Worm (Caenorhabditis elegans) whole organism, L1 larva: ENCODE measurements around the gene cpz-2.
A peak's percentile ranks its signal among the peaks of the same experiment; 100 is the strongest.

Source experiments
- C04F5.9 ChIP-seq: sonication (generic microtip); optimal IDR thresholded peaks from 2 replicates; lab custom pipeline; 2016; ENCODE audit warnings: missing genetic modification characterization, missing compliant biosample characterization
- C34B4.2 ChIP-seq: sonication (generic microtip); optimal IDR thresholded peaks from 2 replicates; lab custom pipeline; 2017; ENCODE audit warnings: mild to moderate bottlenecking, missing genetic modification characterization, missing compliant biosample characterization
- alr-1 ChIP-seq: fragments of 200-800 bp; sonication (Bioruptor generic); optimal IDR thresholded peaks from 2 replicates; lab custom pipeline; 2018; ENCODE audit warnings: borderline replicate concordance, mild to moderate bottlenecking, missing genetic modification characterization, missing compliant biosample characterization
- aly-2 ChIP-seq: fragments of 150-350 bp; optimal IDR thresholded peaks from 2 replicates; lab custom pipeline; 2014; ENCODE audit warnings: missing biosample characterization, missing genetic modification characterization
- blmp-1 ChIP-seq: fragments of 150-350 bp; optimal IDR thresholded peaks from 2 replicates; lab custom pipeline; 2014; ENCODE audit warnings: missing biosample characterization, missing genetic modification characterization
- ceh-8 ChIP-seq: fragments of 200-800 bp; sonication (Bioruptor generic); optimal IDR thresholded peaks from 2 replicates; lab custom pipeline; 2018; ENCODE audit warnings: mild to moderate bottlenecking, missing genetic modification characterization, moderate library complexity, missing compliant biosample characterization
- ceh-90 ChIP-seq: sonication (generic microtip); optimal IDR thresholded peaks from 2 replicates; lab custom pipeline; 2016; ENCODE audit warnings: missing genetic modification characterization, missing compliant biosample characterization
- dpl-1 ChIP-seq, 3 experiments: fragments of 150-350 bp in 2 of 3; sonication (generic microtip) in 1 of 3; optimal IDR thresholded peaks; 2 replicates each; lab custom pipeline; 2014 to 2017; ENCODE audit warnings: missing biosample characterization in 3 of 3, missing genetic modification characterization in 3 of 3, missing genetic modification reagents in 3 of 3
- dsc-1 ChIP-seq: sonication (generic microtip); optimal IDR thresholded peaks from 2 replicates; lab custom pipeline; 2016; ENCODE audit warnings: mild to moderate bottlenecking, missing genetic modification characterization, missing compliant biosample characterization
- efl-1 ChIP-seq, 4 experiments: fragments of 150-350 bp; optimal IDR thresholded peaks in 3 of 4; peaks in 1 of 4; 1 replicate in 1 of 4; 2 replicates in 3 of 4; lab custom pipeline; 2014; ENCODE audit warnings: missing biosample characterization in 2 of 4, missing genetic modification characterization in 2 of 4, missing genetic modification reagents in 2 of 4
- egl-13 ChIP-seq: sonication (generic microtip); optimal IDR thresholded peaks from 2 replicates; lab custom pipeline; 2016; ENCODE audit warnings: missing genotype, missing genetic modification reagents, missing genetic modification characterization, missing compliant biosample characterization
- ets-5 ChIP-seq: fragments of 200-800 bp; sonication (Bioruptor generic); IDR thresholded peaks from 2 replicates; pipeline ENCODE4 v1.3.6; 2022; ENCODE audit warnings: missing genetic modification characterization, missing compliant biosample characterization
- fkh-10 ChIP-seq: sonication (generic microtip); optimal IDR thresholded peaks from 2 replicates; lab custom pipeline; 2017; ENCODE audit warnings: missing biosample characterization, missing genetic modification reagents, missing genetic modification characterization
- hlh-17 ChIP-seq: fragments of 200-800 bp; sonication (Bioruptor generic); optimal IDR thresholded peaks from 2 replicates; lab custom pipeline; 2018; ENCODE audit warnings: missing genetic modification characterization, mild to moderate bottlenecking, missing compliant biosample characterization, moderate library complexity, borderline replicate concordance
- lin-35 ChIP-seq, 2 experiments: fragments of 150-350 bp; optimal IDR thresholded peaks; 2 replicates each; lab custom pipeline; 2014; ENCODE audit warnings: missing biosample characterization in 2 of 2, missing genetic modification characterization in 2 of 2, missing genetic modification reagents in 2 of 2
- lin-39 ChIP-seq: fragments of 150-350 bp; optimal IDR thresholded peaks from 2 replicates; lab custom pipeline; 2014; ENCODE audit warnings: missing biosample characterization, missing genetic modification reagents, missing genetic modification characterization
- lir-3 ChIP-seq: sonication (generic microtip); optimal IDR thresholded peaks from 2 replicates; lab custom pipeline; 2016; ENCODE audit warnings: mild to moderate bottlenecking, missing genetic modification characterization, moderate library complexity, missing compliant biosample characterization; ENCODE audit not compliant: poor library complexity
- lsy-2 ChIP-seq, 2 experiments: fragments of 150-350 bp; optimal IDR thresholded peaks; 2 replicates each; lab custom pipeline; 2014; ENCODE audit warnings: missing biosample characterization in 2 of 2, missing genetic modification characterization in 2 of 2
- mef-2 ChIP-seq: fragments of 150-350 bp; optimal IDR thresholded peaks from 2 replicates; lab custom pipeline; 2014; ENCODE audit warnings: missing biosample characterization, missing genetic modification characterization
- mep-1 ChIP-seq: fragments of 150-350 bp; optimal IDR thresholded peaks from 2 replicates; lab custom pipeline; 2014; ENCODE audit warnings: missing biosample characterization, missing genetic modification characterization
- nhr-11 ChIP-seq: fragments of 150-350 bp; optimal IDR thresholded peaks from 2 replicates; lab custom pipeline; 2014; ENCODE audit warnings: missing biosample characterization, missing genetic modification characterization
- nhr-20 ChIP-seq: sonication (generic microtip); optimal IDR thresholded peaks from 2 replicates; lab custom pipeline; 2016; ENCODE audit warnings: mild to moderate bottlenecking, missing genetic modification characterization, missing compliant biosample characterization
- nhr-47 ChIP-seq: sonication (generic microtip); optimal IDR thresholded peaks from 2 replicates; lab custom pipeline; 2016; ENCODE audit warnings: mild to moderate bottlenecking, missing genetic modification characterization, moderate library complexity, missing compliant biosample characterization
- nhr-71 ChIP-seq: sonication (generic microtip); optimal IDR thresholded peaks from 2 replicates; lab custom pipeline; 2016; ENCODE audit warnings: mild to moderate bottlenecking, missing genetic modification characterization, moderate library complexity, missing compliant biosample characterization
- nhr-77 ChIP-seq: fragments of 150-350 bp; optimal IDR thresholded peaks from 2 replicates; lab custom pipeline; 2014; ENCODE audit warnings: missing biosample characterization, missing genetic modification characterization
- nhr-85 ChIP-seq: sonication (generic microtip); peaks from one replicate; lab custom pipeline; 2016; ENCODE audit warnings: missing genetic modification characterization, inconsistent platforms, missing compliant biosample characterization
- rnt-1 ChIP-seq: sonication (generic microtip); optimal IDR thresholded peaks from 2 replicates; lab custom pipeline; 2016; ENCODE audit warnings: mild to moderate bottlenecking, missing genetic modification characterization, moderate library complexity, missing compliant biosample characterization
- skn-1 ChIP-seq: fragments of 150-350 bp; optimal IDR thresholded peaks from 2 replicates; lab custom pipeline; 2014; ENCODE audit warnings: missing biosample characterization, missing genetic modification characterization
- snpc-4 ChIP-seq: fragments of 150-350 bp; optimal IDR thresholded peaks from 2 replicates; lab custom pipeline; 2014; ENCODE audit warnings: missing biosample characterization, missing genetic modification characterization
- sptf-1 ChIP-seq: fragments of 150-350 bp; optimal IDR thresholded peaks from 2 replicates; lab custom pipeline; 2014; ENCODE audit warnings: missing biosample characterization, missing genetic modification characterization
- sup-37 ChIP-seq: fragments of 200-800 bp; sonication (Bioruptor generic); optimal IDR thresholded peaks from 2 replicates; lab custom pipeline; 2018; ENCODE audit warnings: mild to moderate bottlenecking, missing genetic modification characterization, missing compliant biosample characterization
- swsn-7 ChIP-seq: sonication (generic microtip); optimal IDR thresholded peaks from 2 replicates; lab custom pipeline; 2016; ENCODE audit warnings: missing genetic modification characterization, missing compliant biosample characterization
- unc-62 ChIP-seq: fragments of 150-350 bp; optimal IDR thresholded peaks from 2 replicates; lab custom pipeline; 2014; ENCODE audit warnings: missing biosample characterization, missing genetic modification reagents, missing genetic modification characterization
- zip-4 ChIP-seq: fragments of 200-800 bp; sonication (Bioruptor generic); optimal IDR thresholded peaks from 2 replicates; lab custom pipeline; 2018; ENCODE audit warnings: mild to moderate bottlenecking, missing genetic modification characterization, moderate library complexity, missing compliant biosample characterization
- ztf-11 ChIP-seq, 2 experiments: sonication (generic microtip); optimal IDR thresholded peaks; 2 replicates each; lab custom pipeline; 2016 to 2017; ENCODE audit warnings: missing genetic modification characterization in 2 of 2, missing biosample characterization in 1 of 2, missing compliant biosample characterization in 1 of 2

cpz-2 gene

ce11 chrV:13358823-13359592 is 22.0 kb upstream of the cpz-2 start, which contains the start of gene F32H5.3 (continued):
- no peak for TF ChIP-seq hlh-17 (GFP tag; lab: Kevin White, UChicago)
- no peak for TF ChIP-seq nhr-77 (tag; lab: Kevin White, UChicago)
- TF ChIP-seq mep-1: no peak
- no peak for TF ChIP-seq C04F5.9 (tag; lab: Kevin White, UChicago)
- no peak for TF ChIP-seq lir-3
- no peak for TF ChIP-seq sptf-1
- TF ChIP-seq dpl-1 (GFP tag; optimal IDR thresholded peaks at IDR 0.05; lab: Kevin White, UChicago): no peak
- TF ChIP-seq efl-1 (optimal IDR thresholded peaks at IDR 0.05; lab: Kevin White, UChicago): no peak
- TF ChIP-seq efl-1 (GFP tag; optimal IDR thresholded peaks at IDR 0.05 in 1 of 2; lab: Kevin White, UChicago): no peak
- TF ChIP-seq nhr-20: peak; percentile 75
- TF ChIP-seq zip-4 (GFP tag; lab: Kevin White, UChicago): no peak
- TF ChIP-seq swsn-7 (tag; lab: Kevin White, UChicago): no peak
- peak in 1 of 2 experiments; percentile 36 for TF ChIP-seq lin-35 (GFP tag; optimal IDR thresholded peaks at IDR 0.05; lab: Kevin White, UChicago)
- no peak for TF ChIP-seq skn-1 (tag; lab: Kevin White, UChicago)
- peak; percentile 17 for TF ChIP-seq blmp-1 (tag; lab: Kevin White, UChicago)
- no peak for TF ChIP-seq snpc-4 (tag; lab: Kevin White, UChicago)
- no peak for TF ChIP-seq aly-2
- no peak for TF ChIP-seq dsc-1 (tag; lab: Kevin White, UChicago)
- no peak for TF ChIP-seq unc-62 (GFP tag; lab: Kevin White, UChicago)
- TF ChIP-seq mef-2 (tag; lab: Kevin White, UChicago): no peak
- TF ChIP-seq nhr-71 (tag; lab: Kevin White, UChicago): peak; percentile 64
- TF ChIP-seq rnt-1: no peak
- no peak for TF ChIP-seq C34B4.2 (tag; lab: Kevin White, UChicago)
- no peak for TF ChIP-seq nhr-47 (tag; lab: Kevin White, UChicago)
- no peak for TF ChIP-seq alr-1 (tag; lab: Kevin White, UChicago)
- TF ChIP-seq egl-13 (tag; lab: Kevin White, UChicago): no peak
- TF ChIP-seq ets-5: no peak
- no peak for TF ChIP-seq ztf-11 (tag; optimal IDR thresholded peaks at IDR 0.05; lab: Kevin White, UChicago)
- no peak for TF ChIP-seq sup-37 (GFP tag; lab: Kevin White, UChicago)
- TF ChIP-seq ceh-90 (tag; lab: Kevin White, UChicago): no peak
- no peak for TF ChIP-seq fkh-10
- TF ChIP-seq lin-39 (tag; lab: Kevin White, UChicago): no peak
- peak; percentile 95 for TF ChIP-seq nhr-85 (tag; lab: Kevin White, UChicago)

- TF ChIP-seq alr-1 (tag; lab: Kevin White, UChicago) (no peak), lsy-2 (tag; optimal IDR thresholded peaks at IDR 0.05; lab: Kevin White, UChicago) (no peak), efl-1 (optimal IDR thresholded peaks at IDR 0.05; lab: Kevin White, UChicago) (no peak), efl-1 (GFP tag; optimal IDR thresholded peaks at IDR 0.05 in 1 of 2; lab: Kevin White, UChicago) (peak in 1 of 2 experiments; percentile 90), nhr-85 (tag; lab: Kevin White, UChicago) (no peak)
Measured at ce11 chrV:13360254-13360653, 20.7 kb upstream of the cpz-2 start, which contains the start of gene F32H5.4. TSS of gene F32H5.4 (plus strand) at chrV:13360554.

ce11 chrV:13363415-13363814 is 17.6 kb upstream of the cpz-2 start, which contains the start of gene srg-46:
TSS of gene srg-46 (plus strand) at chrV:13363715.
- TF ChIP-seq nhr-11 (tag; lab: Kevin White, UChicago) (no peak), ceh-8 (GFP tag; lab: Kevin White, UChicago) (peak; percentile 21)
